Worm (Caenorhabditis elegans): ENCODE data around the gene F36D3.8.

Gene F36D3.8

ce11 chrV:16487474-16487873 is 39.5 kb upstream of the F36D3.8 start, which contains the start of gene Y32B12A.5:
Gene Y32B12A.5 (minus strand): TSS chrV:16487574.
- no peak for TF ChIP-seq F39B2.1 (GFP tag; IDR thresholded peaks at IDR 0.05)
- no peak for TF ChIP-seq fkh-3 (tag; optimal IDR thresholded peaks at IDR 0.05)
- no peak for TF ChIP-seq bed-2 (GFP tag; IDR thresholded peaks at IDR 0.05)

- TF ChIP-seq B0019.2 (GFP tag; conservative IDR thresholded peaks at IDR 0.05) (no peak), attf-3 (GFP tag; conservative IDR thresholded peaks at IDR 0.05) (no peak), ZK185.1 (tag; optimal IDR thresholded peaks at IDR 0.05; ENCODE audit: poor library complexity, severe bottlenecking) (no peak), snpc-3.4 (tag; optimal IDR thresholded peaks at IDR 0.05) (no peak), mcd-1 (GFP tag; IDR thresholded peaks at IDR 0.05) (no peak), lag-1 (GFP tag; IDR thresholded peaks at IDR 0.05) (no peak), F57A8.1 (GFP tag; optimal IDR thresholded peaks at IDR 0.05) (no peak), ztf-25 (GFP tag; IDR thresholded peaks at IDR 0.05) (no peak), let-526 (GFP tag; IDR thresholded peaks at IDR 0.05) (no peak), snpc-1.3 (tag; optimal IDR thresholded peaks at IDR 0.05; ENCODE audit: insufficient read depth) (no peak), rcor-1 (GFP tag; IDR thresholded peaks at IDR 0.05) (no peak), madf-8 (GFP tag; conservative IDR thresholded peaks at IDR 0.05) (no peak), unc-62 (GFP tag; optimal IDR thresholded peaks at IDR 0.05) (no peak), tlf-1 (GFP tag; optimal IDR thresholded peaks at IDR 0.05) (no peak), ztf-18 (tag; optimal IDR thresholded peaks at IDR 0.05) (no peak), nhr-90 (tag; optimal IDR thresholded peaks at IDR 0.05) (no peak)
These were observed 38.8 kb upstream of the F36D3.8 start, which contains the start of gene sqst-4 for ce11 chrV:16488172-16488571. Gene sqst-4 (plus strand): TSS chrV:16488472.

ce11 chrV:16494359-16494758 is 32.6 kb upstream of the F36D3.8 start, which contains the start of gene comt-2:
Gene comt-2 (minus strand): TSS chrV:16494489.
- TF ChIP-seq nhr-80 (tag; optimal IDR thresholded peaks at IDR 0.05) (peak; percentile 49), B0261.1 (tag; optimal IDR thresholded peaks at IDR 0.05) (no peak), snpc-1.3 (tag; optimal IDR thresholded peaks at IDR 0.05; ENCODE audit: insufficient read depth) (no peak)

- TF ChIP-seq xnd-1 (tag; optimal IDR thresholded peaks at IDR 0.05) (no peak), nfyb-1 (GFP tag; IDR thresholded peaks at IDR 0.05) (no peak), egl-44 (GFP tag; IDR thresholded peaks at IDR 0.05) (no peak), nfya-1 (tag; optimal IDR thresholded peaks at IDR 0.05; ENCODE audit: borderline replicate concordance, insufficient read depth) (no peak), Y56A3A.18 (GFP tag; IDR thresholded peaks at IDR 0.05) (no peak), Y67H2A.10 (GFP tag; conservative IDR thresholded peaks at IDR 0.05) (no peak), C17E4.6 (GFP tag; IDR thresholded peaks at IDR 0.05) (no peak), rec-8 (tag; optimal IDR thresholded peaks at IDR 0.05) (no peak), T26A5.8 (tag; optimal IDR thresholded peaks at IDR 0.05) (no peak), ceh-79 (tag; optimal IDR thresholded peaks at IDR 0.05) (no peak), bed-2 (GFP tag; IDR thresholded peaks at IDR 0.05) (no peak), lin-35 (GFP tag; optimal IDR thresholded peaks at IDR 0.05) (no peak)
These were observed 29.5 kb upstream of the F36D3.8 start, which contains the start of gene srh-136 for ce11 chrV:16497504-16497903. Gene srh-136 (minus strand): TSS chrV:16497596.

- TF ChIP-seq F23B12.7 (tag; optimal IDR thresholded peaks at IDR 0.05; ENCODE audit: insufficient read depth) = no peak
- TF ChIP-seq lsy-27 (tag; optimal IDR thresholded peaks at IDR 0.05; ENCODE audit: borderline replicate concordance, insufficient read depth) = no peak
- TF ChIP-seq hlh-12 (tag; optimal IDR thresholded peaks at IDR 0.05) = no peak
- peak; percentile 38 for TF ChIP-seq efl-1 (GFP tag; optimal IDR thresholded peaks at IDR 0.05)
- TF ChIP-seq nfya-2 (GFP tag; IDR thresholded peaks at IDR 0.05) = no peak
- peak; percentile 34; the same call in 1 of the 2 replicates for TF ChIP-seq hmg-1.2 (GFP tag; IDR thresholded peaks at IDR 0.05)
- TF ChIP-seq let-526 (GFP tag; IDR thresholded peaks at IDR 0.05) = no peak
- no peak for TF ChIP-seq tlf-1 (GFP tag; optimal IDR thresholded peaks at IDR 0.05)
- TF ChIP-seq lir-1 (GFP tag; conservative IDR thresholded peaks at IDR 0.05) = no peak
- TF ChIP-seq akir-1 (GFP tag; optimal IDR thresholded peaks at IDR 0.05) = no peak
- no peak for TF ChIP-seq madf-6 (GFP tag; IDR thresholded peaks at IDR 0.05)
- no peak for TF ChIP-seq ekl-4 (GFP tag; IDR thresholded peaks at IDR 0.05)
These were observed 28.0 kb upstream of the F36D3.8 start, which contains the start of gene F36D3.1 for ce11 chrV:16499006-16499405. Gene F36D3.1 (plus strand): TSS chrV:16499352.

Measured in whole organism, young adult.